Worm (Caenorhabditis elegans): Measurements from ENCODE around the gene F35H12.5.

Gene F35H12.5

ce11 chrX:910337-910736, 7.9 kb upstream of the F35H12.5 start:
- TF ChIP-seq ref-1 (GFP tag; conservative IDR thresholded peaks at IDR 0.05) (no peak), ztf-23 (GFP tag; IDR thresholded peaks at IDR 0.05) (no peak), med-1 (GFP tag; optimal IDR thresholded peaks at IDR 0.05; ENCODE audit: insufficient read depth) (no peak), ztf-29 (GFP tag; IDR thresholded peaks at IDR 0.05) (no peak), klf-2 (GFP tag; conservative IDR thresholded peaks at IDR 0.05) (no peak)

- no peak for TF ChIP-seq ztf-29 (GFP tag; IDR thresholded peaks at IDR 0.05)
- no peak for TF ChIP-seq T22C8.4 (GFP tag; IDR thresholded peaks at IDR 0.05)
- no peak for TF ChIP-seq klf-2 (GFP tag; conservative IDR thresholded peaks at IDR 0.05)
- no peak for TF ChIP-seq ref-1 (GFP tag; conservative IDR thresholded peaks at IDR 0.05)
- no peak for TF ChIP-seq cog-1 (tag; optimal IDR thresholded peaks at IDR 0.05)
Measured at ce11 chrX:912564-912963, 5.6 kb upstream of the F35H12.5 start.

- TF ChIP-seq ref-1 (GFP tag; conservative IDR thresholded peaks at IDR 0.05) (no peak), ztf-29 (GFP tag; IDR thresholded peaks at IDR 0.05) (no peak), med-1 (GFP tag; optimal IDR thresholded peaks at IDR 0.05; ENCODE audit: insufficient read depth) (no peak), ztf-23 (GFP tag; IDR thresholded peaks at IDR 0.05) (no peak), flt-1 (GFP tag; IDR thresholded peaks at IDR 0.05) (no peak), klf-2 (GFP tag; conservative IDR thresholded peaks at IDR 0.05) (no peak), tab-1 (GFP tag; IDR thresholded peaks at IDR 0.05) (no peak), cog-1 (tag; optimal IDR thresholded peaks at IDR 0.05) (no peak), T22C8.4 (GFP tag; IDR thresholded peaks at IDR 0.05) (no peak)
Measured at ce11 chrX:912990-913389, 5.2 kb upstream of the F35H12.5 start, which contains the start of gene F35H12.6. Gene F35H12.6, plus strand, starts transcription at chrX:913290.

- no peak for TF ChIP-seq cog-1 (tag; optimal IDR thresholded peaks at IDR 0.05)
- TF ChIP-seq tab-1 (GFP tag; IDR thresholded peaks at IDR 0.05), result no peak
- TF ChIP-seq flt-1 (GFP tag; IDR thresholded peaks at IDR 0.05), result no peak
- TF ChIP-seq med-1 (GFP tag; optimal IDR thresholded peaks at IDR 0.05; ENCODE audit: insufficient read depth), result no peak
- TF ChIP-seq klf-2 (GFP tag; conservative IDR thresholded peaks at IDR 0.05), result no peak
- TF ChIP-seq ztf-29 (GFP tag; IDR thresholded peaks at IDR 0.05), result no peak
- no peak for TF ChIP-seq ztf-23 (GFP tag; IDR thresholded peaks at IDR 0.05)
- no peak for TF ChIP-seq ref-1 (GFP tag; conservative IDR thresholded peaks at IDR 0.05)
- TF ChIP-seq T22C8.4 (GFP tag; IDR thresholded peaks at IDR 0.05), result no peak
Measured at ce11 chrX:915510-915909, 2.7 kb upstream of the F35H12.5 start, which contains the start of gene sel-12. Gene sel-12, plus strand, starts transcription at chrX:915867.

ce11 chrX:924495-925008, 6.4 kb downstream of the F35H12.5 start, which contains the start of the genes pifk-1 and tbc-11:
Gene pifk-1, minus strand, starts transcription at chrX:924511.
Gene tbc-11, plus strand, starts transcription at chrX:924958.
- TF ChIP-seq ztf-23 (GFP tag; IDR thresholded peaks at IDR 0.05) (no peak), ref-1 (GFP tag; conservative IDR thresholded peaks at IDR 0.05) (no peak), flt-1 (GFP tag; IDR thresholded peaks at IDR 0.05) (no peak), ztf-29 (GFP tag; IDR thresholded peaks at IDR 0.05) (no peak), tab-1 (GFP tag; IDR thresholded peaks at IDR 0.05) (no peak), T22C8.4 (GFP tag; IDR thresholded peaks at IDR 0.05) (no peak), cog-1 (tag; optimal IDR thresholded peaks at IDR 0.05) (no peak), med-1 (GFP tag; optimal IDR thresholded peaks at IDR 0.05; ENCODE audit: insufficient read depth) (no peak), klf-2 (GFP tag; conservative IDR thresholded peaks at IDR 0.05) (no peak)

ce11 chrX:926125-926524, 7.9 kb downstream of the F35H12.5 start:
- TF ChIP-seq tab-1 (GFP tag; IDR thresholded peaks at IDR 0.05) (no peak), T22C8.4 (GFP tag; IDR thresholded peaks at IDR 0.05) (no peak), klf-2 (GFP tag; conservative IDR thresholded peaks at IDR 0.05) (no peak), ztf-23 (GFP tag; IDR thresholded peaks at IDR 0.05) (no peak), ztf-29 (GFP tag; IDR thresholded peaks at IDR 0.05) (no peak), med-1 (GFP tag; optimal IDR thresholded peaks at IDR 0.05; ENCODE audit: insufficient read depth) (no peak), flt-1 (GFP tag; IDR thresholded peaks at IDR 0.05) (no peak), ref-1 (GFP tag; conservative IDR thresholded peaks at IDR 0.05) (no peak), cog-1 (tag; optimal IDR thresholded peaks at IDR 0.05) (no peak)

ce11 chrX:927632-928031, 9.4 kb downstream of the F35H12.5 start:
- no peak for TF ChIP-seq ztf-29 (GFP tag; IDR thresholded peaks at IDR 0.05)
- no peak for TF ChIP-seq T22C8.4 (GFP tag; IDR thresholded peaks at IDR 0.05)

ce11 chrX:932874-933273, 14.7 kb downstream of the F35H12.5 start:
- TF ChIP-seq med-1 (GFP tag; optimal IDR thresholded peaks at IDR 0.05; ENCODE audit: insufficient read depth) (no peak), ztf-29 (GFP tag; IDR thresholded peaks at IDR 0.05) (no peak), klf-2 (GFP tag; conservative IDR thresholded peaks at IDR 0.05) (no peak), tab-1 (GFP tag; IDR thresholded peaks at IDR 0.05) (no peak), flt-1 (GFP tag; IDR thresholded peaks at IDR 0.05) (no peak), ztf-23 (GFP tag; IDR thresholded peaks at IDR 0.05) (no peak), ref-1 (GFP tag; conservative IDR thresholded peaks at IDR 0.05) (no peak), cog-1 (tag; optimal IDR thresholded peaks at IDR 0.05) (no peak), T22C8.4 (GFP tag; IDR thresholded peaks at IDR 0.05) (no peak)

ce11 chrX:933504-933903, 15.3 kb downstream of the F35H12.5 start, which contains the start of gene F35H12.1:
Gene F35H12.1, plus strand, starts transcription at chrX:933804.
- no peak for TF ChIP-seq ztf-29 (GFP tag; IDR thresholded peaks at IDR 0.05)
- no peak for TF ChIP-seq med-1 (GFP tag; optimal IDR thresholded peaks at IDR 0.05; ENCODE audit: insufficient read depth)
- no peak for TF ChIP-seq klf-2 (GFP tag; conservative IDR thresholded peaks at IDR 0.05)
- no peak for TF ChIP-seq flt-1 (GFP tag; IDR thresholded peaks at IDR 0.05)
- no peak for TF ChIP-seq ztf-23 (GFP tag; IDR thresholded peaks at IDR 0.05)
- TF ChIP-seq tab-1 (GFP tag; IDR thresholded peaks at IDR 0.05), result no peak
- TF ChIP-seq T22C8.4 (GFP tag; IDR thresholded peaks at IDR 0.05), result no peak
- TF ChIP-seq ref-1 (GFP tag; conservative IDR thresholded peaks at IDR 0.05), result no peak
- TF ChIP-seq cog-1 (tag; optimal IDR thresholded peaks at IDR 0.05), result no peak

- TF ChIP-seq ref-1 (GFP tag; conservative IDR thresholded peaks at IDR 0.05), result no peak
- TF ChIP-seq tab-1 (GFP tag; IDR thresholded peaks at IDR 0.05), result no peak
- TF ChIP-seq ztf-29 (GFP tag; IDR thresholded peaks at IDR 0.05), result no peak
Measured at ce11 chrX:936013-936412, 17.8 kb downstream of the F35H12.5 start.
